Worm (Caenorhabditis elegans): Measurements from ENCODE around the gene M142.5.

M142.5 gene

DNA sequence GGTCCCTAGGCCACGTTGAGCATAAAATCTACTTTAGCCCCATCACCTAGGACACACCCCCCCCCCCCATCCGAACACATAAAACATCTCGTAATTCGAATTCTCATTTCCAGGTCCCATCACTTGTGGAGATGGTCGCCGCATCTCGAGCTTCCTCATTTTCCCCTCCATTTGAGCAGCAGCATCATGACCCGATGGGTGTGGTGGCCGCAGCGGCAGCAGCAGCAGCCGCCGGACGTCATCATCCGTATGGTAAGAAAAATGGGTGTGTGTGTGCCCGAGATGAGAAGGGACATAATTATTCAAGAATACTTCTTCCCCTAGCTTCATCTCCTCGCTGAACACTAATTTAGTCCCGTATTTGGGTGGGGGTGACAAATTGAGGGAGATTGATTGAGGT, 9.5 kb upstream of the M142.5 start:
- no peak for TF ChIP-seq nhr-67 (tag; optimal IDR thresholded peaks at IDR 0.05)
- no peak for TF ChIP-seq nfya-1 (tag; optimal IDR thresholded peaks at IDR 0.05; ENCODE audit: insufficient read depth)
- TF ChIP-seq ceh-82 (tag; optimal IDR thresholded peaks at IDR 0.05): no peak
- TF ChIP-seq lin-15B (tag; optimal IDR thresholded peaks at IDR 0.05): no peak
- TF ChIP-seq skn-1 (tag; optimal IDR thresholded peaks at IDR 0.05): no peak

DNA sequence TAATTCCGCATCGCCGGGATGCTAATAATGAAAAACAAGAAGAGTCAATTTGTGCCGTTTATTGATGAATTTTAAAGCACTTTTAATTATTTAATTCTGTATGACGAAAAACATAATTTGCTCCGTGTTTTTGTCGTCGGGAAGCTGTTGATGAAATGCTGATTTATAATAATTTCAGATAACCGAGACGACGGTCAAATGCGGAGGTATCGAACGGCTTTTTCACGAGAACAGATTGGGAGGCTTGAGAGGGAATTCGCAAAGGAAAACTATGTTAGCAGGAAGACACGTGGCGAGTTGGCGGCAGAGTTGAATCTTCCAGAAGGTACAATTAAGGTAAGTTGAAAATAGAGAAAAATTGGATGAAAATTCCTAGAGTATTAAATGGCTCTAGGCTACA, 7.5 kb upstream of the M142.5 start:
- TF ChIP-seq snpc-4 (tag; optimal IDR thresholded peaks at IDR 0.05) (no peak), nhr-67 (tag; optimal IDR thresholded peaks at IDR 0.05) (no peak), nhr-23 (tag; optimal IDR thresholded peaks at IDR 0.05) (no peak), pha-4 (tag; optimal IDR thresholded peaks at IDR 0.05) (no peak), nhr-11 (tag; optimal IDR thresholded peaks at IDR 0.05) (no peak), elt-3 (tag; optimal IDR thresholded peaks at IDR 0.05) (no peak), mdl-1 (tag; optimal IDR thresholded peaks at IDR 0.05) (no peak)

DNA sequence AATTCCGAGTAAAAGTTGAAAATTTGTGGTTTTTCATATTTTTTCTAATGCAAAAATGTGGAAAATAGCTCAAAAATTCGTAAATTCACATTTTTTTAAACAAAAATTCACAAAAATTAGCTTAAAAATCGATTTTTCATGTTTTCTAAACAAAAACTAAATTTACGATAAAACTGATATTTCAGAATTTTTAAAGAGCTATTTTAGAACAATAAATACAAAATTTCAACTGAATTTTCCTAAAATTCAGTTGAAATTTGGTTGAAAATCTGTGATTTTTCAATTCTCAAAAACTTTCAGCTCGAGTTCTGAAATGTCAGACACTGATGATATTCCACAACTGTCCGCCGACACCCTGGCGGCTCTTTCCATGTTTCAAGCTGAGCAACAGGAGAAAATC, 2.3 kb downstream of the M142.5 start, which contains the start of gene M142.8:
TSS of gene M142.8 (plus strand) at position 301 of the 400 bp plus-strand sequence.
- TF ChIP-seq lin-39 (tag; optimal IDR thresholded peaks at IDR 0.05): no peak
- no peak for TF ChIP-seq zag-1 (tag; optimal IDR thresholded peaks at IDR 0.05)
- no peak for TF ChIP-seq egl-5 (tag; optimal IDR thresholded peaks at IDR 0.05)
- no peak for TF ChIP-seq nhr-28 (tag; optimal IDR thresholded peaks at IDR 0.05)
- no peak for TF ChIP-seq ztf-4 (tag; optimal IDR thresholded peaks at IDR 0.05)

DNA sequence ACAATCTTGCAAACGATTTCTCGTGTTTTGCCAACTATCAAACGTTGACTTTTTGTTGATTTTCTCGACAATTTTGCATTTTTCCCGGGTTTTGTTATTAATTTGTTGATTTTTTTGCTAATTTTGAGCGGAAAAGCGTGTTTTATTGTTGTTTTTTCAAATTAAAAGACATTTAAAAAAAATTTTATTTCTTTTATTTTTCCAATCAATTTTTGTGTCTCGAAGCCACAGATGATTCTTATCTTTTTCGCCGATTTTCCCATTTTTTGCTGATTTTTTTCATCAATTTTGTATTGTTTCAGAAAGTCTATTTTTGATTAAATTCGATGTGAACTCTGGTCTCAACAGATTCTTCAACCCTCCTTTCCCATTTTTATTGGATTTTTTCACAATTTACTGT, 4.9 kb downstream of the M142.5 start, which contains the start of gene rle-1:
TSS of gene rle-1 (plus strand) at position 301 of the 400 bp plus-strand sequence.
- TF ChIP-seq fkh-10 (GFP tag; optimal IDR thresholded peaks at IDR 0.05): no peak
- TF ChIP-seq hmg-11 (tag; optimal IDR thresholded peaks at IDR 0.05): no peak
- no peak for TF ChIP-seq fos-1 (tag; optimal IDR thresholded peaks at IDR 0.05)
- no peak for TF ChIP-seq snpc-4 (tag; optimal IDR thresholded peaks at IDR 0.05)
- no peak for TF ChIP-seq nhr-43 (tag; optimal IDR thresholded peaks at IDR 0.05; ENCODE audit: poor library complexity, severe bottlenecking)
- no peak for TF ChIP-seq unc-62 (GFP tag; optimal IDR thresholded peaks at IDR 0.05)
- TF ChIP-seq egl-27 (tag; optimal IDR thresholded peaks at IDR 0.05): no peak
- TF ChIP-seq ceh-28 (tag; optimal IDR thresholded peaks at IDR 0.05): no peak
- no peak for TF ChIP-seq nfya-1 (tag; optimal IDR thresholded peaks at IDR 0.05; ENCODE audit: insufficient read depth)

ce11 chrIII:10939184-10939583, 8.2 kb downstream of the M142.5 start:
- no peak for TF ChIP-seq fos-1 (tag; optimal IDR thresholded peaks at IDR 0.05)
- TF ChIP-seq elt-3 (tag; optimal IDR thresholded peaks at IDR 0.05): no peak
- TF ChIP-seq daf-12 (tag; optimal IDR thresholded peaks at IDR 0.05): no peak
- no peak for TF ChIP-seq nhr-23 (tag; optimal IDR thresholded peaks at IDR 0.05)
- TF ChIP-seq nhr-76 (tag; optimal IDR thresholded peaks at IDR 0.05): no peak
- no peak for TF ChIP-seq zag-1 (tag; optimal IDR thresholded peaks at IDR 0.05)
- no peak for TF ChIP-seq lsy-12 (tag; optimal IDR thresholded peaks at IDR 0.05)
- no peak for TF ChIP-seq unc-39 (tag; optimal IDR thresholded peaks at IDR 0.05)
- no peak for TF ChIP-seq elt-2 (tag; optimal IDR thresholded peaks at IDR 0.05)
- TF ChIP-seq ceh-9 (tag; optimal IDR thresholded peaks at IDR 0.05): no peak
- TF ChIP-seq ztf-4 (tag; optimal IDR thresholded peaks at IDR 0.05): no peak
- no peak for TF ChIP-seq ama-1 (optimal IDR thresholded peaks at IDR 0.05)
- TF ChIP-seq pqm-1 (tag; optimal IDR thresholded peaks at IDR 0.05): no peak
- no peak for TF ChIP-seq tbx-2 (tag; optimal IDR thresholded peaks at IDR 0.05)
- no peak for TF ChIP-seq nhr-25 (tag; optimal IDR thresholded peaks at IDR 0.05)
- TF ChIP-seq pha-4 (tag; optimal IDR thresholded peaks at IDR 0.05): no peak
- no peak for TF ChIP-seq nhr-77 (tag; optimal IDR thresholded peaks at IDR 0.05)
- TF ChIP-seq nhr-237 (tag; optimal IDR thresholded peaks at IDR 0.05): no peak
- TF ChIP-seq hmg-11 (tag; optimal IDR thresholded peaks at IDR 0.05): no peak
- TF ChIP-seq ZK546.5 (tag; optimal IDR thresholded peaks at IDR 0.05): no peak

All from whole organism, L3 larva.